Worm (Caenorhabditis elegans) whole organism, L3 larva: ENCODE measurements around the gene nac-3.

Experiments used
- aly-2 ChIP-seq: fragments of 150-350 bp; optimal IDR thresholded peaks from 2 replicates; lab custom pipeline; 2014; ENCODE audit warnings: missing biosample characterization, missing genetic modification characterization
- ama-1 ChIP-seq: fragments of 150-350 bp; optimal IDR thresholded peaks from 2 replicates; lab custom pipeline; 2018
- ceh-82 ChIP-seq: fragments of 150-350 bp; optimal IDR thresholded peaks from 2 replicates; lab custom pipeline; 2014; ENCODE audit warnings: missing biosample characterization, missing genetic modification characterization
- daf-12 ChIP-seq: fragments of 150-350 bp; optimal IDR thresholded peaks from 2 replicates; lab custom pipeline; 2014; ENCODE audit warnings: missing biosample characterization, missing genetic modification reagents, missing genetic modification characterization
- egl-27 ChIP-seq: sonication (generic microtip); optimal IDR thresholded peaks from 4 replicates; lab custom pipeline; 2017; ENCODE audit warnings: missing biosample characterization, missing genetic modification reagents, missing genetic modification characterization
- elt-2 ChIP-seq: sonication (generic microtip); optimal IDR thresholded peaks from 2 replicates; lab custom pipeline; 2016; ENCODE audit warnings: missing genetic modification reagents, mild to moderate bottlenecking, missing genetic modification characterization, missing compliant biosample characterization
- elt-3 ChIP-seq, 3 experiments: fragments of 150-350 bp in 1 of 3; sonication (generic microtip) in 2 of 3; optimal IDR thresholded peaks; 2 replicates in 2 of 3; 4 replicates in 1 of 3; lab custom pipeline; 2014 to 2017; ENCODE audit warnings: missing biosample characterization in 3 of 3, missing genetic modification characterization in 3 of 3
- fkh-10 ChIP-seq: sonication (generic microtip); optimal IDR thresholded peaks from 2 replicates; lab custom pipeline; 2017; ENCODE audit warnings: missing biosample characterization, missing genetic modification reagents, missing genetic modification characterization
- hmg-11 ChIP-seq: sonication (generic microtip); optimal IDR thresholded peaks from 2 replicates; lab custom pipeline; 2016; ENCODE audit warnings: missing genetic modification characterization, missing compliant biosample characterization
- jun-1 ChIP-seq: fragments of 150-350 bp; optimal IDR thresholded peaks from 2 replicates; lab custom pipeline; 2014; ENCODE audit warnings: missing biosample characterization, missing genetic modification reagents, missing genetic modification characterization
- lin-15B ChIP-seq: fragments of 150-350 bp; optimal IDR thresholded peaks from 2 replicates; lab custom pipeline; 2014; ENCODE audit warnings: missing biosample characterization, missing genetic modification characterization
- lin-39 ChIP-seq: fragments of 150-350 bp; optimal IDR thresholded peaks from 2 replicates; lab custom pipeline; 2018; ENCODE audit warnings: missing biosample characterization, missing genetic modification reagents, missing genetic modification characterization
- lsy-12 ChIP-seq: sonication (generic microtip); optimal IDR thresholded peaks from 2 replicates; lab custom pipeline; 2016; ENCODE audit warnings: mild to moderate bottlenecking, missing genetic modification characterization, missing compliant biosample characterization
- mml-1 ChIP-seq: fragments of 150-350 bp; sonication (generic microtip); optimal IDR thresholded peaks from 3 replicates; lab custom pipeline; 2014; ENCODE audit warnings: missing biosample characterization, missing genetic modification characterization
- nfya-1 ChIP-seq: sonication (generic microtip); optimal IDR thresholded peaks from 2 replicates; lab custom pipeline; 2017; ENCODE audit warnings: missing genetic modification characterization, mild to moderate bottlenecking, missing compliant biosample characterization, antibody characterized with exemption, moderate library complexity; ENCODE audit not compliant: insufficient read depth
- nhr-11 ChIP-seq: fragments of 150-350 bp; optimal IDR thresholded peaks from 2 replicates; lab custom pipeline; 2014; ENCODE audit warnings: missing biosample characterization, missing genetic modification characterization
- nhr-25 ChIP-seq: sonication (generic microtip); optimal IDR thresholded peaks from 2 replicates; lab custom pipeline; 2017; ENCODE audit warnings: missing biosample characterization, missing genetic modification characterization
- nhr-43 ChIP-seq: sonication (generic microtip); optimal IDR thresholded peaks from 2 replicates; lab custom pipeline; 2016; ENCODE audit warnings: mild to moderate bottlenecking, missing genetic modification characterization, missing compliant biosample characterization; ENCODE audit not compliant: poor library complexity, severe bottlenecking
- nhr-76 ChIP-seq: fragments of 150-350 bp; sonication (generic microtip); optimal IDR thresholded peaks from 5 replicates; lab custom pipeline; 2014; ENCODE audit warnings: missing biosample characterization, missing genetic modification characterization
- pha-4 ChIP-seq: fragments of 150-350 bp; optimal IDR thresholded peaks from 2 replicates; lab custom pipeline; 2014; ENCODE audit warnings: missing biosample characterization, missing genetic modification reagents, missing genetic modification characterization
- skn-1 ChIP-seq: fragments of 150-350 bp; optimal IDR thresholded peaks from 2 replicates; lab custom pipeline; 2014; ENCODE audit warnings: missing biosample characterization, missing genetic modification characterization
- snpc-4 ChIP-seq: fragments of 150-350 bp; optimal IDR thresholded peaks from 2 replicates; lab custom pipeline; 2014; ENCODE audit warnings: missing biosample characterization, missing genetic modification characterization
- unc-39 ChIP-seq: sonication (generic microtip); optimal IDR thresholded peaks from 4 replicates; lab custom pipeline; 2017; ENCODE audit warnings: missing biosample characterization, missing genetic modification characterization

The nac-3 gene

DNA sequence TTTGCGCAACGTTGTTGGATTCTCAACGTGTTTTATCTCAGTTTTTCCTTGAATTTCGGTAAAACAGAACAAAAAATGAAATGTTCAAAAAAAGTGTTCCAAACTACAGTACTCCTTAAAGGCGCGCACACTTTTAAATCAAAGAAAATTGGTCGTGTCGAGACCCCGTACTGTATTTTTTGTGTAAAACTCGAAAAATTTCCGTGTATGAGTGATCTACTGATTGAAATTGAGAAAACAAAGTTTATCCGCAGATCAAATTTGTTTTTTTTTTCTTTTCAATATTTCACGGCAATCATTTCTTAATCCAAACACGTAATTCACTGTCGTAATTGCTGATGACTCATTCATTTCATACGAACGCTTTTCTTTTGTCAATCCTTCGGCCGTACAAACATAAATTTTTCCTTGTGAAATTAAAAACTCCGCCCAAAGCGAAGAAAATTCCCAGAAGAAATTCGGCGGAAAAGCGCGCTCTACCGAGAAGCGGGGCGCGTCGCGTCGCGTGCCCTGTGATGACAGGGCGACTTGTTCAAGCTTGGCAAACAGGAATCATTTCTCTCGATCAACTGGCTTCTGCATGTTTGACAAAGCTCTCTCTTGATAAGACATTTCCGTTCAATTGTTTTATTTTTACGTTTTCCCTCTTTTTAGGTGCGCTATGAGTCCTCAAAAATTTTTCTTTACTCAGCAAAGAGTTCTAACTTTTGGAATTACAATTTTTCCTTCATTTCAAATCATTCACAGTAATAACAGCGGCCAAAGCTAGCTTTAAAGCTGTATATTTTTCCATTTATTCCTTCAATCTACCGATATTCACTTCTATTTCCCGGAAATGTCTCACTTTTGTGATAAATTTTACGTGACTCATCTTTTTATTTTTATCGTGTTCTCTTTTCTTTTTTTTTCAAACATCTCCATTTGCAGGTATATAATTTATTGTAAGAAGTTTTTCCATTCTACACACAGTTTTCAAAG lies 50.6 kb downstream of the nac-3 start, which contains the start of gene chc-1:
TSS of gene chc-1 (plus strand) at position 928 of the 978 bp plus-strand sequence.
- TF ChIP-seq elt-2: peak; percentile 44
- TF ChIP-seq nhr-25 (tag; lab: Kevin White, UChicago): peak; percentile 35
- TF ChIP-seq skn-1 (tag; lab: Kevin White, UChicago): peak; percentile 18
- peak; percentile 70 for TF ChIP-seq lin-15B
- no peak for TF ChIP-seq egl-27 (tag; lab: Kevin White, UChicago)
- no peak for TF ChIP-seq mml-1
- TF ChIP-seq snpc-4 (tag; lab: Kevin White, UChicago): no peak
- peak; percentile 34 for TF ChIP-seq pha-4 (tag; lab: Kevin White, UChicago)
- TF ChIP-seq aly-2: no peak
- TF ChIP-seq ama-1 (lab: Kevin White, UChicago): peak; percentile 23
- no peak for TF ChIP-seq unc-39 (tag; lab: Kevin White, UChicago)
- no peak for TF ChIP-seq hmg-11 (tag; lab: Kevin White, UChicago)
- TF ChIP-seq jun-1 (tag; lab: Kevin White, UChicago): peak; percentile 17
- TF ChIP-seq nfya-1 (tag; lab: Kevin White, UChicago): peak; percentile 72
- peak; percentile 31 for TF ChIP-seq lin-39

- TF ChIP-seq nfya-1 (tag; lab: Kevin White, UChicago) (no peak), daf-12 (no peak), nhr-43 (no peak), hmg-11 (tag; lab: Kevin White, UChicago) (no peak), lin-39 (no peak), nhr-76 (tag; lab: Kevin White, UChicago) (no peak), jun-1 (tag; lab: Kevin White, UChicago) (no peak), lsy-12 (tag; lab: Kevin White, UChicago) (no peak), ceh-82 (tag; lab: Kevin White, UChicago) (no peak), fkh-10 (GFP tag; lab: Kevin White, UChicago) (no peak), skn-1 (tag; lab: Kevin White, UChicago) (no peak), pha-4 (tag; lab: Kevin White, UChicago) (no peak), nhr-11 (tag; lab: Kevin White, UChicago) (no peak), snpc-4 (tag; lab: Kevin White, UChicago) (no peak), elt-3 (tag; optimal IDR thresholded peaks at IDR 0.05; lab: Kevin White, UChicago) (no peak)
Measured at ce11 chrIII:10206352-10206751, 53.8 kb downstream of the nac-3 start.
